Fruit fly (Drosophila melanogaster): ENCODE measurements around the gene IntS11.

DNA sequence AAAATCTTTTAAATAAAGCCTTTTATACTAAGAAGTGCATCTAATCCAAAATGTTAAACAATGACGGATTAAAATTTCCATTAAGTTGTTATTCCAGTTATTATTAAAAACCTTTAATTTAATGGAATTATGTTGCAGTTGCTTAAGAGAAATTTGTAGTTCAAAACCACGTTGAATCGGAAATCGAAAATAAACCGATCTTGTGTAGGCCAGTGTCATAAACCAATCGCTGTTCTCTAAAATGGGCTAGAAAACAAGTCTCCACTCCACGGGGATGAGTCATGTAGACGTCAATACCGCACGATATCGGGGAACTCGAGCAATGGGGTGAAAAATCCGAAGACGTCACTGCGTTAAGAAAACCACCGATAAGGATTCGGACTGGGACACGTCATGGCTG, 16.4 kb downstream of the IntS11 start:
- TF ChIP-seq OdsH (GFP tag; optimal IDR thresholded peaks at IDR 0.05) (no peak), fru (GFP tag; optimal IDR thresholded peaks at IDR 0.05) (no peak), h (GFP tag; optimal IDR thresholded peaks at IDR 0.05) (no peak), br (GFP tag; optimal IDR thresholded peaks at IDR 0.05) (no peak), Sp1 (GFP tag; optimal IDR thresholded peaks at IDR 0.05) (no peak), GATAd (GFP tag; optimal IDR thresholded peaks at IDR 0.05) (no peak), CG32264 (GFP tag; optimal IDR thresholded peaks at IDR 0.05) (no peak), Abd-B (GFP tag; optimal IDR thresholded peaks at IDR 0.05) (no peak), Dfd (GFP tag; optimal IDR thresholded peaks at IDR 0.05) (no peak), psq (GFP tag; optimal IDR thresholded peaks at IDR 0.05) (no peak), Dif (GFP tag; optimal IDR thresholded peaks at IDR 0.05; ENCODE audit: partially characterized antibody) (no peak), Hnf4 (GFP tag; optimal IDR thresholded peaks at IDR 0.05) (no peak), Jra (GFP tag; optimal IDR thresholded peaks at IDR 0.05) (no peak)

Measured in whole organism, wandering third instar larva.